Worm (Caenorhabditis elegans) whole organism, L1 larva: Measurements from ENCODE around the gene idpa-1.

Experiments used
- C16A3.4 ChIP-seq: fragments of 150-350 bp; optimal IDR thresholded peaks from 2 replicates; lab custom pipeline; 2014; ENCODE audit warnings: missing biosample characterization, missing genetic modification characterization
- C34B4.2 ChIP-seq: sonication (generic microtip); optimal IDR thresholded peaks from 2 replicates; lab custom pipeline; 2017; ENCODE audit warnings: mild to moderate bottlenecking, missing genetic modification characterization, missing compliant biosample characterization
- aha-1 ChIP-seq: fragments of 150-350 bp; optimal IDR thresholded peaks from 2 replicates; lab custom pipeline; 2014; ENCODE audit warnings: missing biosample characterization, missing genetic modification characterization
- alr-1 ChIP-seq: fragments of 200-800 bp; sonication (Bioruptor generic); optimal IDR thresholded peaks from 2 replicates; lab custom pipeline; 2018; ENCODE audit warnings: borderline replicate concordance, mild to moderate bottlenecking, missing genetic modification characterization, missing compliant biosample characterization
- blmp-1 ChIP-seq: fragments of 150-350 bp; optimal IDR thresholded peaks from 2 replicates; lab custom pipeline; 2014; ENCODE audit warnings: missing biosample characterization, missing genetic modification characterization
- ceh-90 ChIP-seq: sonication (generic microtip); optimal IDR thresholded peaks from 2 replicates; lab custom pipeline; 2016; ENCODE audit warnings: missing genetic modification characterization, missing compliant biosample characterization
- ces-1 ChIP-seq: fragments of 150-350 bp; optimal IDR thresholded peaks from 2 replicates; lab custom pipeline; 2014; ENCODE audit warnings: missing biosample characterization, missing genetic modification reagents, missing genetic modification characterization
- dsc-1 ChIP-seq: sonication (generic microtip); optimal IDR thresholded peaks from 2 replicates; lab custom pipeline; 2016; ENCODE audit warnings: mild to moderate bottlenecking, missing genetic modification characterization, missing compliant biosample characterization
- efl-1 ChIP-seq, 4 experiments: fragments of 150-350 bp; optimal IDR thresholded peaks in 3 of 4; peaks in 1 of 4; 1 replicate in 1 of 4; 2 replicates in 3 of 4; lab custom pipeline; 2014; ENCODE audit warnings: missing biosample characterization in 2 of 4, missing genetic modification characterization in 2 of 4, missing genetic modification reagents in 2 of 4
- efl-3 ChIP-seq: fragments of 200-800 bp; sonication (Bioruptor generic); optimal IDR thresholded peaks from 2 replicates; lab custom pipeline; 2018; ENCODE audit warnings: mild to moderate bottlenecking, missing genetic modification characterization, missing compliant biosample characterization
- egl-27 ChIP-seq, 2 experiments: fragments of 150-350 bp in 1 of 2; sonication (generic microtip); optimal IDR thresholded peaks; 3 replicates each; lab custom pipeline; 2017 to 2018; ENCODE audit warnings: missing biosample characterization in 2 of 2, missing genetic modification characterization in 2 of 2, missing genetic modification reagents in 2 of 2
- elt-2 ChIP-seq: sonication (generic microtip); optimal IDR thresholded peaks from 2 replicates; lab custom pipeline; 2016; ENCODE audit warnings: missing genetic modification characterization, mild to moderate bottlenecking, inconsistent platforms, missing compliant biosample characterization, missing genetic modification reagents
- elt-3 ChIP-seq, 6 experiments: fragments of 150-350 bp in 1 of 6; sonication (generic microtip); optimal IDR thresholded peaks; 2 replicates each; lab custom pipeline; 2017 to 2018; ENCODE audit warnings: missing biosample characterization in 6 of 6, missing genetic modification characterization in 6 of 6, inconsistent platforms in 1 of 6
- fkh-8 ChIP-seq: sonication (generic microtip); optimal IDR thresholded peaks from 2 replicates; lab custom pipeline; 2016; ENCODE audit warnings: mild to moderate bottlenecking, missing genetic modification characterization, missing compliant biosample characterization
- grh-1 ChIP-seq: fragments of 200-800 bp; sonication (Bioruptor generic); IDR thresholded peaks from 2 replicates; pipeline ENCODE4 v1.3.6; 2022; ENCODE audit warnings: missing genetic modification reagents, missing genetic modification characterization, missing compliant biosample characterization
- hpl-2 ChIP-seq: fragments of 150-350 bp; optimal IDR thresholded peaks from 2 replicates; lab custom pipeline; 2014; ENCODE audit warnings: missing biosample characterization, missing genetic modification reagents, missing genetic modification characterization
- jun-1 ChIP-seq: fragments of 150-350 bp; optimal IDR thresholded peaks from 2 replicates; lab custom pipeline; 2014; ENCODE audit warnings: missing biosample characterization, missing genetic modification reagents, missing genetic modification characterization
- lin-14 ChIP-seq: fragments of 200-800 bp; sonication (Bioruptor generic); optimal IDR thresholded peaks from 2 replicates; lab custom pipeline; 2018; ENCODE audit warnings: mild to moderate bottlenecking, missing genetic modification characterization, moderate library complexity, missing compliant biosample characterization
- lin-35 ChIP-seq, 2 experiments: fragments of 150-350 bp; optimal IDR thresholded peaks; 2 replicates each; lab custom pipeline; 2014; ENCODE audit warnings: missing biosample characterization in 2 of 2, missing genetic modification characterization in 2 of 2, missing genetic modification reagents in 2 of 2
- lin-39 ChIP-seq: fragments of 150-350 bp; optimal IDR thresholded peaks from 2 replicates; lab custom pipeline; 2014; ENCODE audit warnings: missing biosample characterization, missing genetic modification reagents, missing genetic modification characterization
- lir-3 ChIP-seq: sonication (generic microtip); optimal IDR thresholded peaks from 2 replicates; lab custom pipeline; 2016; ENCODE audit warnings: mild to moderate bottlenecking, missing genetic modification characterization, moderate library complexity, missing compliant biosample characterization; ENCODE audit not compliant: poor library complexity
- lsy-2 ChIP-seq, 2 experiments: fragments of 150-350 bp; optimal IDR thresholded peaks; 2 replicates each; lab custom pipeline; 2014; ENCODE audit warnings: missing biosample characterization in 2 of 2, missing genetic modification characterization in 2 of 2
- mdl-1 ChIP-seq, 2 experiments: fragments of 150-350 bp; optimal IDR thresholded peaks; 2 replicates each; lab custom pipeline; 2014 to 2017; ENCODE audit warnings: missing biosample characterization in 2 of 2, missing genetic modification characterization in 2 of 2, inconsistent platforms in 1 of 2
- nhr-11 ChIP-seq: fragments of 150-350 bp; optimal IDR thresholded peaks from 2 replicates; lab custom pipeline; 2014; ENCODE audit warnings: missing biosample characterization, missing genetic modification characterization
- nhr-19 ChIP-seq: fragments of 200-800 bp; sonication (Bioruptor generic); conservative IDR thresholded peaks from 2 replicates; pipeline ENCODE4 v1.3.6; 2022; ENCODE audit warnings: missing genetic modification characterization, missing compliant biosample characterization
- nhr-20 ChIP-seq: sonication (generic microtip); optimal IDR thresholded peaks from 2 replicates; lab custom pipeline; 2016; ENCODE audit warnings: mild to moderate bottlenecking, missing genetic modification characterization, missing compliant biosample characterization
- nhr-47 ChIP-seq: sonication (generic microtip); optimal IDR thresholded peaks from 2 replicates; lab custom pipeline; 2016; ENCODE audit warnings: mild to moderate bottlenecking, missing genetic modification characterization, moderate library complexity, missing compliant biosample characterization
- nhr-71 ChIP-seq: sonication (generic microtip); optimal IDR thresholded peaks from 2 replicates; lab custom pipeline; 2016; ENCODE audit warnings: mild to moderate bottlenecking, missing genetic modification characterization, moderate library complexity, missing compliant biosample characterization
- nhr-76 ChIP-seq: sonication (generic microtip); optimal IDR thresholded peaks from 2 replicates; lab custom pipeline; 2017; ENCODE audit warnings: missing biosample characterization, missing genetic modification characterization
- nhr-77 ChIP-seq: fragments of 150-350 bp; optimal IDR thresholded peaks from 2 replicates; lab custom pipeline; 2014; ENCODE audit warnings: missing biosample characterization, missing genetic modification characterization
- nhr-85 ChIP-seq: sonication (generic microtip); peaks from one replicate; lab custom pipeline; 2016; ENCODE audit warnings: missing genetic modification characterization, inconsistent platforms, missing compliant biosample characterization
- nhr-90 ChIP-seq: sonication (generic microtip); optimal IDR thresholded peaks from 2 replicates; lab custom pipeline; 2016; ENCODE audit warnings: mild to moderate bottlenecking, missing genetic modification characterization, missing compliant biosample characterization; ENCODE audit not compliant: poor library complexity
- pqm-1 ChIP-seq: sonication (generic microtip); optimal IDR thresholded peaks from 3 replicates; lab custom pipeline; 2017; ENCODE audit warnings: missing biosample characterization, missing genetic modification characterization
- rnt-1 ChIP-seq: sonication (generic microtip); optimal IDR thresholded peaks from 2 replicates; lab custom pipeline; 2016; ENCODE audit warnings: mild to moderate bottlenecking, missing genetic modification characterization, moderate library complexity, missing compliant biosample characterization
- skn-1 ChIP-seq: fragments of 150-350 bp; optimal IDR thresholded peaks from 2 replicates; lab custom pipeline; 2014; ENCODE audit warnings: missing biosample characterization, missing genetic modification characterization
- snpc-4 ChIP-seq: fragments of 150-350 bp; optimal IDR thresholded peaks from 2 replicates; lab custom pipeline; 2014; ENCODE audit warnings: missing biosample characterization, missing genetic modification characterization
- sup-37 ChIP-seq: fragments of 200-800 bp; sonication (Bioruptor generic); optimal IDR thresholded peaks from 2 replicates; lab custom pipeline; 2018; ENCODE audit warnings: mild to moderate bottlenecking, missing genetic modification characterization, missing compliant biosample characterization
- swsn-7 ChIP-seq: sonication (generic microtip); optimal IDR thresholded peaks from 2 replicates; lab custom pipeline; 2016; ENCODE audit warnings: missing genetic modification characterization, missing compliant biosample characterization
- tlp-1 ChIP-seq: fragments of 150-350 bp; optimal IDR thresholded peaks from 2 replicates; lab custom pipeline; 2014; ENCODE audit warnings: missing biosample characterization, missing genetic modification characterization
- unc-130 ChIP-seq: fragments of 150-350 bp; optimal IDR thresholded peaks from 2 replicates; lab custom pipeline; 2017; ENCODE audit warnings: missing biosample characterization, missing genetic modification characterization, inconsistent platforms

Gene idpa-1

ce11 chrIII:2871817-2872216 is 29.2 kb downstream of the idpa-1 start (continued):
- peak in 1 of 2 experiments; percentile 41 for TF ChIP-seq egl-27 (tag; optimal IDR thresholded peaks at IDR 0.05; lab: Kevin White, UChicago)
- no peak for TF ChIP-seq efl-3 (GFP tag; lab: Kevin White, UChicago)
- TF ChIP-seq lsy-2 (tag; optimal IDR thresholded peaks at IDR 0.05; lab: Kevin White, UChicago), result peak; percentile 35 to 67
- peak; percentile 14 to 77 for TF ChIP-seq lin-35 (GFP tag; optimal IDR thresholded peaks at IDR 0.05; lab: Kevin White, UChicago)
- TF ChIP-seq nhr-11, result no peak
- TF ChIP-seq grh-1 (GFP tag; lab: Robert Waterston, UW), result peak; percentile 73
- no peak for TF ChIP-seq nhr-76 (tag; lab: Kevin White, UChicago)
- TF ChIP-seq snpc-4 (tag; lab: Kevin White, UChicago), result no peak
- TF ChIP-seq nhr-85 (tag; lab: Kevin White, UChicago), result peak; percentile 99
- TF ChIP-seq skn-1 (tag; lab: Kevin White, UChicago), result peak; percentile 39
- peak; percentile 87 for TF ChIP-seq nhr-71 (tag; lab: Kevin White, UChicago)
- peak; percentile 64 for TF ChIP-seq nhr-77 (tag; lab: Kevin White, UChicago)
- TF ChIP-seq elt-3 (tag; optimal IDR thresholded peaks at IDR 0.05; lab: Kevin White, UChicago), result peak in 5 of 6 experiments; percentile 36 to 94 (median 58)
- TF ChIP-seq unc-130 (tag; lab: Kevin White, UChicago), result peak; percentile 16
- no peak for TF ChIP-seq dsc-1 (tag; lab: Kevin White, UChicago)
- peak; percentile 39 for TF ChIP-seq lin-39 (tag; lab: Kevin White, UChicago)
- no peak for TF ChIP-seq tlp-1 (tag; lab: Kevin White, UChicago)
- no peak for TF ChIP-seq aha-1 (tag; lab: Kevin White, UChicago)
- no peak for TF ChIP-seq ceh-90 (tag; lab: Kevin White, UChicago)
- peak; percentile 84 for TF ChIP-seq nhr-90 (tag; lab: Kevin White, UChicago)
- TF ChIP-seq lir-3, result no peak
- TF ChIP-seq alr-1, result no peak
- TF ChIP-seq hpl-2 (GFP tag; lab: Kevin White, UChicago), result no peak
- TF ChIP-seq nhr-19 (GFP tag; lab: Robert Waterston, UW), result peak; percentile 52
- peak; percentile 41 for TF ChIP-seq elt-2 (tag; lab: Kevin White, UChicago)
- no peak for TF ChIP-seq C34B4.2 (tag; lab: Kevin White, UChicago)
- peak; percentile 46 for TF ChIP-seq swsn-7 (tag; lab: Kevin White, UChicago)
- peak; percentile 57 for TF ChIP-seq jun-1 (tag; lab: Kevin White, UChicago)
- TF ChIP-seq lin-14 (GFP tag; lab: Kevin White, UChicago), result peak; percentile 97
- TF ChIP-seq rnt-1 (tag; lab: Kevin White, UChicago), result peak; percentile 70
- no peak for TF ChIP-seq fkh-8 (tag; lab: Kevin White, UChicago)
- peak; percentile 90 for TF ChIP-seq nhr-20 (tag; lab: Kevin White, UChicago)
- TF ChIP-seq efl-1 (optimal IDR thresholded peaks at IDR 0.05; lab: Kevin White, UChicago), result peak; percentile 21 to 36
- TF ChIP-seq efl-1 (GFP tag; optimal IDR thresholded peaks at IDR 0.05 in 1 of 2; lab: Kevin White, UChicago), result peak in 1 of 2 experiments; percentile 1
- no peak for TF ChIP-seq pqm-1 (tag; lab: Kevin White, UChicago)
- TF ChIP-seq sup-37 (GFP tag; lab: Kevin White, UChicago), result no peak
- peak; percentile 68 for TF ChIP-seq C16A3.4 (tag; lab: Kevin White, UChicago)
- peak; percentile 61 for TF ChIP-seq nhr-47 (tag; lab: Kevin White, UChicago)
- TF ChIP-seq mdl-1 (tag; optimal IDR thresholded peaks at IDR 0.05; lab: Kevin White, UChicago), result peak in 1 of 2 experiments; percentile 78
- TF ChIP-seq blmp-1, result peak; percentile 94

- TF ChIP-seq nhr-20 (tag; lab: Kevin White, UChicago), result peak; percentile 4
- TF ChIP-seq lin-35 (GFP tag; optimal IDR thresholded peaks at IDR 0.05; lab: Kevin White, UChicago), result peak in 1 of 2 experiments; percentile 31
- no peak for TF ChIP-seq ces-1 (GFP tag; lab: Kevin White, UChicago)
- TF ChIP-seq efl-1 (optimal IDR thresholded peaks at IDR 0.05; lab: Kevin White, UChicago), result no peak
- TF ChIP-seq efl-1 (GFP tag; optimal IDR thresholded peaks at IDR 0.05 in 1 of 2; lab: Kevin White, UChicago), result peak in 1 of 2 experiments; percentile 50
- no peak for TF ChIP-seq tlp-1 (tag; lab: Kevin White, UChicago)
- peak; percentile 4 for TF ChIP-seq nhr-71 (tag; lab: Kevin White, UChicago)
- peak; percentile 33 for TF ChIP-seq jun-1 (tag; lab: Kevin White, UChicago)
- TF ChIP-seq blmp-1, result peak; percentile 6
- peak; percentile 86 for TF ChIP-seq elt-2 (tag; lab: Kevin White, UChicago)
- TF ChIP-seq lsy-2 (tag; optimal IDR thresholded peaks at IDR 0.05; lab: Kevin White, UChicago), result peak in 1 of 2 experiments; percentile 2
- no peak for TF ChIP-seq egl-27 (tag; optimal IDR thresholded peaks at IDR 0.05; lab: Kevin White, UChicago)
- TF ChIP-seq, all 84 proteins: peak for 8
Observed at ce11 chrIII:2870228-2870627, 30.8 kb downstream of the idpa-1 start.
